Worm (Caenorhabditis elegans): Measurements from ENCODE around the gene irld-48.

irld-48 gene

DNA sequence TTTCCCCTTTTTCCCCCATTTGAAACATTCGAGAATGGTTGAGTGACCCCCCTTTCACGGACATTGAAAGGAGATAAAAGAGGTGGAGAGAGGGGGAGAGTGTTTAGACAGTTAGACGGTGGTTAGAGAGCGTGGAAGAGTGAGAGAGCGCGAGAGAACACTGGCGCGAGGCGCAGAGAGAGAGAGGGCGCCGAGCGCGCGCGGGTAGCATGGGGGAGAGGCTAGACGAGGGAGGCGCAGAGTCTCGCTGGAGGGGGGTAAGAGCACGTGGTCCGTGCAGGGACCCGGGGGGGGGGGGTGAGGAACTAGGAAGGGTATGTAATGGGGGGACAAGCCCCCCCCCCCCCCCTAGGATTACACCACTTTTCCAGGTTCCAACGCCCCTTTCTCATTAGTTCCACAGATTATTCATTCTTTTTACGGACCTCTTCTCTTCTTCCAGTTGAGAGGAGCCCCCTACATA lies 18.1 kb downstream of the irld-48 start (continued):
- TF ChIP-seq egl-27 (tag; optimal IDR thresholded peaks at IDR 0.05) (peak; percentile 99), nhr-25 (tag; optimal IDR thresholded peaks at IDR 0.05) (peak; percentile 97), nhr-129 (tag; optimal IDR thresholded peaks at IDR 0.05) (peak; percentile 90), blmp-1 (tag; optimal IDR thresholded peaks at IDR 0.05; ENCODE audit: insufficient read depth) (peak; percentile 79), crh-2 (tag; optimal IDR thresholded peaks at IDR 0.05) (peak; percentile 96), alr-1 (tag; optimal IDR thresholded peaks at IDR 0.05) (no peak), lsy-2 (tag; optimal IDR thresholded peaks at IDR 0.05) (peak; percentile 90 to 93), nhr-77 (tag; optimal IDR thresholded peaks at IDR 0.05) (peak; percentile 30), F13H6.1 (tag; optimal IDR thresholded peaks at IDR 0.05) (peak; percentile 97), ceh-16 (tag; optimal IDR thresholded peaks at IDR 0.05) (peak; percentile 83), lin-13 (GFP tag; optimal IDR thresholded peaks at IDR 0.05) (peak; percentile 96), C34F6.9 (tag; optimal IDR thresholded peaks at IDR 0.05) (peak; percentile 90), unc-39 (tag; optimal IDR thresholded peaks at IDR 0.05) (no peak), R02D3.7 (tag; optimal IDR thresholded peaks at IDR 0.05) (peak; percentile 40), sma-9 (GFP tag; optimal IDR thresholded peaks at IDR 0.05) (peak; percentile 99), sma-9 (tag; optimal IDR thresholded peaks at IDR 0.05) (peak; percentile 76), gmeb-1 (tag; optimal IDR thresholded peaks at IDR 0.05) (peak; percentile 91), sma-3 (GFP tag; optimal IDR thresholded peaks at IDR 0.05) (peak; percentile 88), mbf-1 (tag; optimal IDR thresholded peaks at IDR 0.05) (no peak), ZK546.5 (tag; optimal IDR thresholded peaks at IDR 0.05) (peak; percentile 32), zag-1 (tag; optimal IDR thresholded peaks at IDR 0.05) (peak; percentile 90), nhr-10 (tag; optimal IDR thresholded peaks at IDR 0.05) (peak; percentile 51), ztf-1 (GFP tag; conservative IDR thresholded peaks at IDR 0.05) (no peak), unc-55 (GFP tag; optimal IDR thresholded peaks at IDR 0.05) (peak; percentile 89), elt-3 (tag; optimal IDR thresholded peaks at IDR 0.05) (no peak), nhr-23 (tag; optimal IDR thresholded peaks at IDR 0.05) (no peak)

DNA sequence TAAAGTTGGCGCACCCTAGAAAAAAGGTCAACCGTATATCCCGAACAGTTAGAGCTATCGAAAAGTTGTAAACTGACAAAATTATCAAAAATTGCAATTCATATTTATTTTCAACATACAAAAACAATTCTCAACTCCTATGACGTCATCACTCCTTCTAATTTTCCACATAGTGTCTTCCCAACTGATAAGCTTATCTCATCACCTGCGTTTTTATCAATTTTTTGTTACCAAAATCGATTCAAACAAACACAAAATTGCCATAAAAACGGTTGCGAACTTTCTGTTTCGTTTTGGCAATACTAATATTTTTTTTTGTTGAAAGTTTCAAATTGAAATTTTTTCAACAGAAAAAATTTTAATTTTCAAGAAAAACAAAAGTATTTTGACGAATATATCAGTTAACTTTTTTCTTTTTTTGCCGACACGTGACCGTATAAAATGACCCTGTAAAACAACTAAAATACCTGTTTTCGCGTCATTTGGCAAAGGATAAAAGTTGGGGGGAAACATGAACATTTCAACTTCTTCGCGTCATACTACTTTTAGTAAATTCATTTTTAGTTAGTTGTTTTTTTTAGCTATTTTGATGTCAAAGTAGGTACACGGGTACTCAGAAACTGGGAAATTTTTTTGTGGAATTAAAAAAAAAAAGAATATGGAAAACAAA lies 19.8 kb downstream of the irld-48 start:
- TF ChIP-seq ztf-1 (GFP tag; conservative IDR thresholded peaks at IDR 0.05) (no peak), nhr-237 (tag; optimal IDR thresholded peaks at IDR 0.05) (no peak), fos-1 (tag; optimal IDR thresholded peaks at IDR 0.05) (peak; percentile 69), snpc-4 (tag; optimal IDR thresholded peaks at IDR 0.05) (no peak), C34F6.9 (tag; optimal IDR thresholded peaks at IDR 0.05) (no peak), mbf-1 (tag; optimal IDR thresholded peaks at IDR 0.05) (no peak), elt-1 (tag; optimal IDR thresholded peaks at IDR 0.05) (no peak), unc-39 (tag; optimal IDR thresholded peaks at IDR 0.05) (no peak), ceh-82 (tag; optimal IDR thresholded peaks at IDR 0.05) (no peak), dmd-4 (tag; optimal IDR thresholded peaks at IDR 0.05) (no peak), elt-3 (tag; optimal IDR thresholded peaks at IDR 0.05) (no peak), ztf-11 (tag; optimal IDR thresholded peaks at IDR 0.05) (no peak), egl-27 (tag; optimal IDR thresholded peaks at IDR 0.05) (no peak), unc-62 (GFP tag; optimal IDR thresholded peaks at IDR 0.05) (no peak), crh-2 (tag; optimal IDR thresholded peaks at IDR 0.05) (peak; percentile 68), F13H6.1 (tag; optimal IDR thresholded peaks at IDR 0.05) (no peak), nhr-129 (tag; optimal IDR thresholded peaks at IDR 0.05) (no peak), lsy-2 (tag; optimal IDR thresholded peaks at IDR 0.05) (peak in 1 of 2 experiments; percentile 24), lin-11 (tag; optimal IDR thresholded peaks at IDR 0.05) (no peak), ceh-16 (tag; optimal IDR thresholded peaks at IDR 0.05) (no peak), peb-1 (tag; optimal IDR thresholded peaks at IDR 0.05) (no peak), mdl-1 (tag; optimal IDR thresholded peaks at IDR 0.05) (peak in 1 of 2 experiments; percentile 3), R02D3.7 (tag; optimal IDR thresholded peaks at IDR 0.05) (no peak), nhr-11 (tag; optimal IDR thresholded peaks at IDR 0.05) (no peak), skn-1 (tag; optimal IDR thresholded peaks at IDR 0.05) (no peak), sem-4 (tag; optimal IDR thresholded peaks at IDR 0.05) (no peak), lin-13 (GFP tag; optimal IDR thresholded peaks at IDR 0.05) (no peak), sma-9 (GFP tag; optimal IDR thresholded peaks at IDR 0.05) (peak; percentile 44), sma-9 (tag; optimal IDR thresholded peaks at IDR 0.05) (no peak), nhr-10 (tag; optimal IDR thresholded peaks at IDR 0.05) (no peak), blmp-1 (tag; optimal IDR thresholded peaks at IDR 0.05; ENCODE audit: insufficient read depth) (no peak), ZK546.5 (tag; optimal IDR thresholded peaks at IDR 0.05) (no peak), aly-2 (tag; optimal IDR thresholded peaks at IDR 0.05) (no peak), zag-1 (tag; optimal IDR thresholded peaks at IDR 0.05) (no peak), mab-5 (tag; optimal IDR thresholded peaks at IDR 0.05) (no peak), ama-1 (optimal IDR thresholded peaks at IDR 0.05) (no peak), alr-1 (tag; optimal IDR thresholded peaks at IDR 0.05) (no peak), nhr-12 (tag; optimal IDR thresholded peaks at IDR 0.05) (no peak), nhr-25 (tag; optimal IDR thresholded peaks at IDR 0.05) (peak; percentile 66), unc-55 (GFP tag; optimal IDR thresholded peaks at IDR 0.05) (no peak), lin-39 (tag; optimal IDR thresholded peaks at IDR 0.05) (no peak), nhr-77 (tag; optimal IDR thresholded peaks at IDR 0.05) (no peak), gmeb-1 (tag; optimal IDR thresholded peaks at IDR 0.05) (peak; percentile 35), sma-3 (GFP tag; optimal IDR thresholded peaks at IDR 0.05) (no peak), nhr-21 (tag; optimal IDR thresholded peaks at IDR 0.05) (no peak), ztf-4 (tag; optimal IDR thresholded peaks at IDR 0.05) (no peak), nhr-23 (tag; optimal IDR thresholded peaks at IDR 0.05) (no peak), Y55F3AM.14 (GFP tag; optimal IDR thresholded peaks at IDR 0.05) (no peak)
